Fruit fly (Drosophila melanogaster) whole organism, embryonic: Measurements from ENCODE around the gene par-6.

Source experiments
- Bteb2 ChIP-seq: fragments of 200-800 bp; sonication (Bioruptor generic); optimal IDR thresholded peaks from 2 replicates; lab custom pipeline; 2016; ENCODE audit warnings: missing biosample characterization, missing genetic modification characterization
- CG11504 ChIP-seq: fragments of 200-800 bp; sonication (Bioruptor generic); optimal IDR thresholded peaks from 3 replicates; lab custom pipeline; 2019; ENCODE audit warnings: missing biosample characterization, mild to moderate bottlenecking, missing genetic modification characterization, moderate library complexity
- CG12155 ChIP-seq: fragments of 200-800 bp; sonication (Bioruptor generic); optimal IDR thresholded peaks from 3 replicates; lab custom pipeline; 2016; ENCODE audit warnings: missing biosample characterization, missing genetic modification characterization
- CG14667 ChIP-seq: fragments of 200-800 bp; sonication (Bioruptor generic); IDR thresholded peaks from 2 replicates; pipeline ENCODE4 v1.3.6; 2022; ENCODE audit warnings: missing biosample characterization, missing genetic modification characterization
- CG15073 ChIP-seq: fragments of 200-800 bp; sonication (Bioruptor generic); optimal IDR thresholded peaks from 2 replicates; lab custom pipeline; 2016; ENCODE audit warnings: missing biosample characterization, missing genetic modification characterization
- CG1647 ChIP-seq: fragments of 200-800 bp; sonication (Bioruptor generic); optimal IDR thresholded peaks from 3 replicates; lab custom pipeline; 2016; ENCODE audit warnings: missing biosample characterization, missing genetic modification characterization
- CG18764 ChIP-seq: fragments of 200-800 bp; sonication (Bioruptor generic); optimal IDR thresholded peaks from 3 replicates; lab custom pipeline; 2016; ENCODE audit warnings: missing biosample characterization, missing genetic modification characterization
- CG2120 ChIP-seq: fragments of 200-800 bp; sonication (Bioruptor generic); optimal IDR thresholded peaks from 3 replicates; lab custom pipeline; 2016; ENCODE audit warnings: missing biosample characterization, missing genetic modification characterization
- CG2202 ChIP-seq: fragments of 200-800 bp; sonication (Bioruptor generic); optimal IDR thresholded peaks from 2 replicates; lab custom pipeline; 2018; ENCODE audit warnings: missing biosample characterization, mild to moderate bottlenecking, missing genetic modification characterization
- CG31224 ChIP-seq: fragments of 200-800 bp; sonication (Bioruptor generic); IDR thresholded peaks from 2 replicates; pipeline ENCODE4 v1.3.6; 2022; ENCODE audit warnings: missing biosample characterization, missing genetic modification characterization
- CG31365 ChIP-seq: fragments of 200-800 bp; sonication (Bioruptor generic); optimal IDR thresholded peaks from 2 replicates; lab custom pipeline; 2018; ENCODE audit warnings: missing biosample characterization, mild to moderate bottlenecking, missing genetic modification characterization
- CG3281 ChIP-seq: fragments of 200-800 bp; sonication (Bioruptor generic); optimal IDR thresholded peaks from 3 replicates; lab custom pipeline; 2017; ENCODE audit warnings: missing biosample characterization, mild to moderate bottlenecking, missing genetic modification characterization
- CG3838 ChIP-seq: fragments of 200-800 bp; sonication (Bioruptor generic); optimal IDR thresholded peaks from 3 replicates; lab custom pipeline; 2016; ENCODE audit warnings: missing biosample characterization, missing genetic modification characterization
- CG3847 ChIP-seq: fragments of 200-800 bp; sonication (Bioruptor generic); IDR thresholded peaks from 2 replicates; pipeline ENCODE4 v1.3.6; 2022; ENCODE audit warnings: missing biosample characterization, missing genetic modification characterization
- CG4404 ChIP-seq: fragments of 200-800 bp; sonication (Bioruptor generic); IDR thresholded peaks from 2 replicates; pipeline ENCODE4 v1.3.6; 2022; ENCODE audit warnings: missing biosample characterization, missing genetic modification characterization
- CG4617 ChIP-seq: fragments of 200-800 bp; sonication (Bioruptor generic); optimal IDR thresholded peaks from 3 replicates; lab custom pipeline; 2016; ENCODE audit warnings: missing biosample characterization, missing genetic modification characterization, borderline replicate concordance
- CG6654 ChIP-seq: fragments of 200-800 bp; sonication (Bioruptor generic); optimal IDR thresholded peaks from 2 replicates; lab custom pipeline; 2017; ENCODE audit warnings: missing biosample characterization, mild to moderate bottlenecking, missing genetic modification characterization
- CG6854 ChIP-seq: fragments of 200-800 bp; sonication (Bioruptor generic); optimal IDR thresholded peaks from 3 replicates; lab custom pipeline; 2017; ENCODE audit warnings: missing biosample characterization, mild to moderate bottlenecking, missing genetic modification characterization
- CG7372 ChIP-seq: fragments of 200-800 bp; sonication (Bioruptor generic); IDR thresholded peaks from 2 replicates; pipeline ENCODE4 v1.3.6; 2022; ENCODE audit warnings: missing biosample characterization, missing genetic modification characterization
- CG7839 ChIP-seq: fragments of 200-800 bp; sonication (Bioruptor generic); optimal IDR thresholded peaks from 3 replicates; lab custom pipeline; 2018; ENCODE audit warnings: missing biosample characterization, mild to moderate bottlenecking, missing genetic modification characterization, moderate library complexity
- CG8924 ChIP-seq: fragments of 200-800 bp; optimal IDR thresholded peaks from 3 replicates; lab custom pipeline; 2019; ENCODE audit warnings: missing biosample characterization, mild to moderate bottlenecking, missing genetic modification characterization, moderate library complexity
- CG9797 ChIP-seq: fragments of 200-800 bp; sonication (Bioruptor generic); optimal IDR thresholded peaks from 3 replicates; lab custom pipeline; 2018; ENCODE audit warnings: missing biosample characterization, mild to moderate bottlenecking, missing genetic modification characterization
- Fer1 ChIP-seq: fragments of 200-800 bp; sonication (Bioruptor generic); optimal IDR thresholded peaks from 2 replicates; lab custom pipeline; 2017; ENCODE audit warnings: missing biosample characterization, mild to moderate bottlenecking, missing genetic modification characterization
- Hr3 ChIP-seq: fragments of 200-800 bp; sonication (Bioruptor generic); optimal IDR thresholded peaks from 3 replicates; lab custom pipeline; 2016; ENCODE audit warnings: missing biosample characterization, missing genetic modification characterization
- Lpt ChIP-seq: fragments of >200 bp; optimal IDR thresholded peaks from 2 replicates; lab custom pipeline; 2018; ENCODE audit warnings: missing biosample characterization, missing genetic modification characterization
- MTF-1 ChIP-seq: fragments of 200-800 bp; sonication (Bioruptor generic); optimal IDR thresholded peaks from 2 replicates; lab custom pipeline; 2018; ENCODE audit warnings: missing biosample characterization, mild to moderate bottlenecking, missing genetic modification characterization, borderline replicate concordance
- Six4 ChIP-seq: fragments of 200-800 bp; sonication (Bioruptor generic); optimal IDR thresholded peaks from 2 replicates; lab custom pipeline; 2016; ENCODE audit warnings: missing biosample characterization, missing genetic modification characterization
- ara ChIP-seq: fragments of 200-800 bp; sonication (Bioruptor generic); IDR thresholded peaks from 2 replicates; pipeline ENCODE4 v1.3.6; 2022; ENCODE audit warnings: missing biosample characterization, missing genetic modification characterization
- bbx ChIP-seq: fragments of 200-800 bp; sonication (Bioruptor generic); IDR thresholded peaks from 2 replicates; pipeline ENCODE4 v1.3.6; 2022; ENCODE audit warnings: missing biosample characterization, missing genetic modification characterization; ENCODE audit not compliant: partially characterized antibody
- bsh ChIP-seq, 2 experiments: fragments of 200-800 bp; sonication (Bioruptor generic); optimal IDR thresholded peaks; 2 replicates each; lab custom pipeline; 2017 to 2018; ENCODE audit warnings: mild to moderate bottlenecking in 2 of 2, missing biosample characterization in 2 of 2, missing genetic modification characterization in 2 of 2, moderate library complexity in 1 of 2
- crc ChIP-seq: fragments of 200-800 bp; sonication (Bioruptor generic); optimal IDR thresholded peaks from 2 replicates; lab custom pipeline; 2016; ENCODE audit warnings: missing biosample characterization, missing genetic modification characterization
- da ChIP-seq: fragments of 200-800 bp; sonication (Bioruptor generic); optimal IDR thresholded peaks from 2 replicates; lab custom pipeline; 2016; ENCODE audit warnings: missing biosample characterization, missing genetic modification characterization
- danr ChIP-seq: fragments of 200-800 bp; sonication (Bioruptor generic); IDR thresholded peaks from 2 replicates; pipeline ENCODE4 v1.3.6; 2022; ENCODE audit warnings: missing biosample characterization, missing genetic modification characterization
- dati ChIP-seq: fragments of 200-800 bp; sonication (Bioruptor generic); IDR thresholded peaks from 2 replicates; pipeline ENCODE4 v1.3.6; 2022; ENCODE audit warnings: missing biosample characterization, missing genetic modification characterization
- exex ChIP-seq: fragments of 200-800 bp; sonication (Bioruptor generic); optimal IDR thresholded peaks from 4 replicates; lab custom pipeline; 2018; ENCODE audit warnings: missing biosample characterization, mild to moderate bottlenecking, missing genetic modification characterization, moderate library complexity
- eyg ChIP-seq: fragments of 200-800 bp; sonication (Bioruptor generic); optimal IDR thresholded peaks from 3 replicates; lab custom pipeline; 2016; ENCODE audit warnings: missing biosample characterization, missing genetic modification characterization
- gro ChIP-seq: fragments of 200-800 bp; sonication (Bioruptor generic); optimal IDR thresholded peaks from 2 replicates; lab custom pipeline; 2016; ENCODE audit warnings: missing biosample characterization, missing genetic modification characterization
- jumu ChIP-seq: fragments of 200-800 bp; sonication (Bioruptor generic); optimal IDR thresholded peaks from 3 replicates; lab custom pipeline; 2016; ENCODE audit warnings: missing biosample characterization, missing genetic modification characterization
- lbe ChIP-seq: fragments of 200-800 bp; sonication (Bioruptor generic); optimal IDR thresholded peaks from 2 replicates; lab custom pipeline; 2016; ENCODE audit warnings: missing biosample characterization, mild to moderate bottlenecking, missing genetic modification characterization
- mirr ChIP-seq: fragments of 200-800 bp; sonication (Bioruptor generic); optimal IDR thresholded peaks from 3 replicates; lab custom pipeline; 2018; ENCODE audit warnings: missing biosample characterization, mild to moderate bottlenecking, missing genetic modification characterization
- mld ChIP-seq: fragments of 200-800 bp; sonication (Bioruptor generic); IDR thresholded peaks from 3 replicates; pipeline ENCODE4 v1.3.6; 2022; ENCODE audit warnings: missing biosample characterization, missing genetic modification characterization; ENCODE audit not compliant: partially characterized antibody
- pzg ChIP-seq: fragments of 200-800 bp; sonication (Bioruptor generic); optimal IDR thresholded peaks from 3 replicates; lab custom pipeline; 2018; ENCODE audit warnings: missing biosample characterization, mild to moderate bottlenecking, missing genetic modification characterization, moderate library complexity
- repo ChIP-seq: fragments of 200-800 bp; sonication (Bioruptor generic); optimal IDR thresholded peaks from 2 replicates; lab custom pipeline; 2016; ENCODE audit warnings: missing biosample characterization, missing genetic modification characterization
- row ChIP-seq: fragments of 200-800 bp; sonication (Bioruptor generic); IDR thresholded peaks from 3 replicates; pipeline ENCODE4 v1.3.6; 2022; ENCODE audit warnings: missing biosample characterization, missing genetic modification characterization
- sc ChIP-seq, 3 experiments: fragments of >200 bp in 2 of 3; fragments of 200-800 bp in 1 of 3; sonication (Bioruptor generic) in 1 of 3; optimal IDR thresholded peaks; 2 replicates in 2 of 3; 3 replicates in 1 of 3; lab custom pipeline; 2017; ENCODE audit warnings: mild to moderate bottlenecking in 1 of 3, missing biosample characterization in 1 of 3, missing genetic modification characterization in 1 of 3, missing genetic modification reagents in 1 of 3
- scrt ChIP-seq: fragments of 200-800 bp; sonication (Bioruptor generic); optimal IDR thresholded peaks from 2 replicates; lab custom pipeline; 2018; ENCODE audit warnings: missing biosample characterization, mild to moderate bottlenecking, missing genetic modification characterization, moderate library complexity
- sima ChIP-seq: fragments of 200-800 bp; sonication (Bioruptor generic); optimal IDR thresholded peaks from 2 replicates; lab custom pipeline; 2016; ENCODE audit warnings: missing biosample characterization, missing genetic modification characterization
- tll ChIP-seq, 2 experiments: fragments of 200-800 bp in 1 of 2; fragments of >200 bp in 1 of 2; sonication (Bioruptor generic) in 1 of 2; optimal IDR thresholded peaks; 2 replicates each; lab custom pipeline; 2017 to 2019; ENCODE audit warnings: missing biosample characterization in 2 of 2, missing genetic modification characterization in 2 of 2, mild to moderate bottlenecking in 1 of 2, moderate library complexity in 1 of 2
- trh ChIP-seq: fragments of 200-800 bp; sonication (Bioruptor generic); optimal IDR thresholded peaks from 2 replicates; lab custom pipeline; 2016; ENCODE audit warnings: missing biosample characterization, missing genetic modification characterization
- unpg ChIP-seq: fragments of 200-800 bp; sonication (Bioruptor generic); optimal IDR thresholded peaks from 3 replicates; lab custom pipeline; 2018; ENCODE audit warnings: missing biosample characterization, mild to moderate bottlenecking, missing genetic modification characterization, moderate library complexity

par-6 gene

dm6 chrX:17696637-17697036, 6.5 kb upstream of the par-6 start (continued):
- TF ChIP-seq CG11504 (tag; lab: Kevin White, UChicago): peak; percentile 75
- no peak for TF ChIP-seq sc (optimal IDR thresholded peaks at IDR 0.05; lab: Kevin White, UChicago)
- TF ChIP-seq sc (GFP tag; optimal IDR thresholded peaks at IDR 0.05; lab: Kevin White, UChicago): no peak
- TF ChIP-seq CG4404 (GFP tag; lab: Robert Waterston, UW): no peak
- TF ChIP-seq da (GFP tag; lab: Kevin White, UChicago): no peak
- TF ChIP-seq CG3847 (GFP tag; lab: Robert Waterston, UW): peak; percentile 82
- TF ChIP-seq pzg: no peak
- no peak for TF ChIP-seq MTF-1 (GFP tag; lab: Kevin White, UChicago)
- peak; percentile 83 for TF ChIP-seq row (GFP tag; lab: Robert Waterston, UW)
- no peak for TF ChIP-seq crc (GFP tag; lab: Kevin White, UChicago)
- TF ChIP-seq tll (GFP tag; optimal IDR thresholded peaks at IDR 0.05; lab: Kevin White, UChicago): no peak
- TF ChIP-seq Lpt (GFP tag; lab: Kevin White, UChicago): no peak
- TF ChIP-seq CG7839 (tag; lab: Kevin White, UChicago): peak; percentile 81
- no peak for TF ChIP-seq Six4 (GFP tag; lab: Kevin White, UChicago)
- TF ChIP-seq CG8924 (tag; lab: Kevin White, UChicago): peak; percentile 34
- TF ChIP-seq CG2120 (GFP tag; lab: Kevin White, UChicago): peak; percentile 85
- peak; percentile 54 for TF ChIP-seq CG3281
- TF ChIP-seq CG9797 (GFP tag; lab: Kevin White, UChicago): no peak
- peak; percentile 53; the same call in 1 of the 2 replicates for TF ChIP-seq CG7372 (GFP tag; lab: Robert Waterston, UW)
- peak; percentile 39; the same call in 1 of the 2 replicates for TF ChIP-seq danr
- peak; percentile 48 for TF ChIP-seq Hr3 (GFP tag; lab: Kevin White, UChicago)
- TF ChIP-seq CG12155 (GFP tag; lab: Kevin White, UChicago): no peak
- peak in 1 of 2 experiments; percentile 33 for TF ChIP-seq bsh (GFP tag; optimal IDR thresholded peaks at IDR 0.05; lab: Kevin White, UChicago)
- no peak for TF ChIP-seq CG6654 (GFP tag; lab: Kevin White, UChicago)
- TF ChIP-seq CG14667 (GFP tag; lab: Robert Waterston, UW): peak; percentile 21; the same call in 1 of the 2 replicates
- TF ChIP-seq repo (GFP tag; lab: Kevin White, UChicago): no peak
- 0 out of 2 replicates have a peak, but pooled peaks have one; percentile 14 for TF ChIP-seq ara
- no peak for TF ChIP-seq CG15073
- TF ChIP-seq Fer1 (GFP tag; lab: Kevin White, UChicago): peak; percentile 58
- no peak for TF ChIP-seq CG2202 (tag; lab: Kevin White, UChicago)
- peak; percentile 21 for TF ChIP-seq gro (GFP tag; lab: Kevin White, UChicago)
- 0 out of 2 replicates have a peak, but pooled peaks have one; percentile 24 for TF ChIP-seq CG31224 (GFP tag; lab: Robert Waterston, UW)
- peak; percentile 11 for TF ChIP-seq Bteb2 (GFP tag; lab: Kevin White, UChicago)
- TF ChIP-seq CG18764: no peak
- peak; percentile 74 for TF ChIP-seq unpg (GFP tag; lab: Kevin White, UChicago)
- peak; percentile 22 for TF ChIP-seq lbe
- TF ChIP-seq scrt (GFP tag; lab: Kevin White, UChicago): peak; percentile 31
- no peak for TF ChIP-seq mirr (GFP tag; lab: Kevin White, UChicago)
- TF ChIP-seq CG31365 (tag; lab: Kevin White, UChicago): no peak
- peak; percentile 2 for TF ChIP-seq exex (tag; lab: Kevin White, UChicago)
- no peak for TF ChIP-seq jumu
- no peak for TF ChIP-seq sima (GFP tag; lab: Kevin White, UChicago)
- no peak for TF ChIP-seq CG4617
- TF ChIP-seq eyg (GFP tag; lab: Kevin White, UChicago): peak; percentile 26
- no peak for TF ChIP-seq dati (GFP tag; lab: Robert Waterston, UW)
- no peak for TF ChIP-seq CG1647 (GFP tag; lab: Kevin White, UChicago)
- no peak for TF ChIP-seq bbx (GFP tag; lab: Robert Waterston, UW)
- no peak for TF ChIP-seq mld
- peak; percentile 13 for TF ChIP-seq CG6854 (GFP tag; lab: Kevin White, UChicago)
- no peak for TF ChIP-seq CG3838 (GFP tag; lab: Kevin White, UChicago)
- TF ChIP-seq trh (GFP tag; lab: Kevin White, UChicago): no peak
